Worm (Caenorhabditis elegans): ENCODE data around the gene ifd-1.

DNA sequence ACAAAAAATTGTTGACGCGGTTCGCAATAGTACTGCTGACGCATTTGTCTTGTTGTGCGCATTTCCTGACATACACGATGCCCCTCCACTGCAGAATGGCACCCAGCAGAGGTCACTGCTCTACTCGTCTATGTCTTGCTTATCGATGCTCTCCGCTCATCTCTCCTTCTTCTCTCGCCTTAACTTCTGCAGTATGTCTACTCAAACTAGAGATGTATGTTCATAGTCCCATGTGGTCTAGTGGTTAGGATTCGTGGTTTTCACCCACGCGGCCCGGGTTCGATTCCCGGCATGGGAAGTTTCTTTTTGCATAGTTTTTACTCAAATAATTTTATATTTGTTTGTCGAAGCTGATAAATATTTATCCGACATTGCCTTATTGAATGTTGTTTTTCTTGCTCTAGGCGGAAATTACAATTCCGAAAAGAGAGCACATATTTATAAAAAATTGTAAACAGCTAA is 11.7 kb upstream of the ifd-1 start, which contains the start of gene C28G1.2:
- TF ChIP-seq ztf-29 (GFP tag; IDR thresholded peaks at IDR 0.05) (peak; percentile 97), tab-1 (GFP tag; IDR thresholded peaks at IDR 0.05) (peak; percentile 98), ref-1 (GFP tag; conservative IDR thresholded peaks at IDR 0.05) (peak; percentile 96), flt-1 (GFP tag; IDR thresholded peaks at IDR 0.05) (peak; percentile 99)
